Worm (Caenorhabditis elegans) whole organism, L1 larva: ENCODE data around the gene srx-74.

Experiments
- C16A3.4 ChIP-seq: fragments of 150-350 bp; optimal IDR thresholded peaks from 2 replicates; lab custom pipeline; 2014; ENCODE audit warnings: missing biosample characterization, missing genetic modification characterization
- F16B12.6 ChIP-seq: fragments of 150-350 bp; optimal IDR thresholded peaks from 2 replicates; lab custom pipeline; 2014; ENCODE audit warnings: missing biosample characterization, missing genetic modification characterization
- aha-1 ChIP-seq: fragments of 150-350 bp; optimal IDR thresholded peaks from 2 replicates; lab custom pipeline; 2014; ENCODE audit warnings: missing biosample characterization, missing genetic modification characterization
- alr-1 ChIP-seq: fragments of 200-800 bp; sonication (Bioruptor generic); optimal IDR thresholded peaks from 2 replicates; lab custom pipeline; 2018; ENCODE audit warnings: borderline replicate concordance, mild to moderate bottlenecking, missing genetic modification characterization, missing compliant biosample characterization
- aly-2 ChIP-seq: fragments of 150-350 bp; optimal IDR thresholded peaks from 2 replicates; lab custom pipeline; 2014; ENCODE audit warnings: missing biosample characterization, missing genetic modification characterization
- ceh-8 ChIP-seq: fragments of 200-800 bp; sonication (Bioruptor generic); optimal IDR thresholded peaks from 2 replicates; lab custom pipeline; 2018; ENCODE audit warnings: mild to moderate bottlenecking, missing genetic modification characterization, moderate library complexity, missing compliant biosample characterization
- ceh-82 ChIP-seq, 3 experiments: fragments of 150-350 bp in 1 of 3; sonication (generic microtip) in 2 of 3; optimal IDR thresholded peaks; 2 replicates each; lab custom pipeline; 2014 to 2017; ENCODE audit warnings: missing biosample characterization in 3 of 3, missing genetic modification characterization in 3 of 3
- ceh-90 ChIP-seq: sonication (generic microtip); optimal IDR thresholded peaks from 2 replicates; lab custom pipeline; 2016; ENCODE audit warnings: missing genetic modification characterization, missing compliant biosample characterization
- ces-1 ChIP-seq: fragments of 150-350 bp; optimal IDR thresholded peaks from 2 replicates; lab custom pipeline; 2014; ENCODE audit warnings: missing biosample characterization, missing genetic modification reagents, missing genetic modification characterization
- dpl-1 ChIP-seq, 3 experiments: fragments of 150-350 bp in 2 of 3; sonication (generic microtip) in 1 of 3; optimal IDR thresholded peaks; 2 replicates each; lab custom pipeline; 2014 to 2017; ENCODE audit warnings: missing biosample characterization in 3 of 3, missing genetic modification characterization in 3 of 3, missing genetic modification reagents in 3 of 3
- dsc-1 ChIP-seq: sonication (generic microtip); optimal IDR thresholded peaks from 2 replicates; lab custom pipeline; 2016; ENCODE audit warnings: mild to moderate bottlenecking, missing genetic modification characterization, missing compliant biosample characterization
- egl-13 ChIP-seq: sonication (generic microtip); optimal IDR thresholded peaks from 2 replicates; lab custom pipeline; 2016; ENCODE audit warnings: missing genotype, missing genetic modification reagents, missing genetic modification characterization, missing compliant biosample characterization
- elt-3 ChIP-seq, 6 experiments: fragments of 150-350 bp in 1 of 6; sonication (generic microtip); optimal IDR thresholded peaks; 2 replicates each; lab custom pipeline; 2017 to 2018; ENCODE audit warnings: missing biosample characterization in 6 of 6, missing genetic modification characterization in 6 of 6, inconsistent platforms in 1 of 6
- ets-5 ChIP-seq: fragments of 200-800 bp; sonication (Bioruptor generic); IDR thresholded peaks from 2 replicates; pipeline ENCODE4 v1.3.6; 2022; ENCODE audit warnings: missing genetic modification characterization, missing compliant biosample characterization
- fkh-10 ChIP-seq: sonication (generic microtip); optimal IDR thresholded peaks from 2 replicates; lab custom pipeline; 2017; ENCODE audit warnings: missing biosample characterization, missing genetic modification reagents, missing genetic modification characterization
- fkh-8 ChIP-seq: sonication (generic microtip); optimal IDR thresholded peaks from 2 replicates; lab custom pipeline; 2016; ENCODE audit warnings: mild to moderate bottlenecking, missing genetic modification characterization, missing compliant biosample characterization
- hlh-17 ChIP-seq: fragments of 200-800 bp; sonication (Bioruptor generic); optimal IDR thresholded peaks from 2 replicates; lab custom pipeline; 2018; ENCODE audit warnings: missing genetic modification characterization, mild to moderate bottlenecking, missing compliant biosample characterization, moderate library complexity, borderline replicate concordance
- hpl-2 ChIP-seq: fragments of 150-350 bp; optimal IDR thresholded peaks from 2 replicates; lab custom pipeline; 2014; ENCODE audit warnings: missing biosample characterization, missing genetic modification reagents, missing genetic modification characterization
- irx-1 ChIP-seq: sonication (generic microtip); optimal IDR thresholded peaks from 2 replicates; lab custom pipeline; 2016; ENCODE audit warnings: missing genetic modification characterization, missing compliant biosample characterization
- isw-1 ChIP-seq: fragments of 200-800 bp; sonication (Bioruptor generic); IDR thresholded peaks from 2 replicates; pipeline ENCODE4 v1.3.6; 2022; ENCODE audit warnings: missing genetic modification characterization, missing compliant biosample characterization
- lin-13 ChIP-seq: fragments of 150-350 bp; optimal IDR thresholded peaks from 2 replicates; lab custom pipeline; 2014; ENCODE audit warnings: missing biosample characterization, missing genetic modification reagents, missing genetic modification characterization
- lin-14 ChIP-seq: fragments of 200-800 bp; sonication (Bioruptor generic); optimal IDR thresholded peaks from 2 replicates; lab custom pipeline; 2018; ENCODE audit warnings: mild to moderate bottlenecking, missing genetic modification characterization, moderate library complexity, missing compliant biosample characterization
- lin-15B ChIP-seq: fragments of 150-350 bp; sonication (generic microtip); optimal IDR thresholded peaks from 3 replicates; lab custom pipeline; 2014; ENCODE audit warnings: missing biosample characterization, missing genetic modification characterization
- lin-35 ChIP-seq, 2 experiments: fragments of 150-350 bp; optimal IDR thresholded peaks; 2 replicates each; lab custom pipeline; 2014; ENCODE audit warnings: missing biosample characterization in 2 of 2, missing genetic modification characterization in 2 of 2, missing genetic modification reagents in 2 of 2
- lin-39 ChIP-seq: fragments of 150-350 bp; optimal IDR thresholded peaks from 2 replicates; lab custom pipeline; 2014; ENCODE audit warnings: missing biosample characterization, missing genetic modification reagents, missing genetic modification characterization
- lir-3 ChIP-seq: sonication (generic microtip); optimal IDR thresholded peaks from 2 replicates; lab custom pipeline; 2016; ENCODE audit warnings: mild to moderate bottlenecking, missing genetic modification characterization, moderate library complexity, missing compliant biosample characterization; ENCODE audit not compliant: poor library complexity
- mab-9 ChIP-seq: fragments of 200-800 bp; sonication (Bioruptor generic); IDR thresholded peaks from 2 replicates; pipeline ENCODE4 v1.3.6; 2022; ENCODE audit warnings: missing genetic modification reagents, missing genetic modification characterization, missing compliant biosample characterization
- mdl-1 ChIP-seq, 2 experiments: fragments of 150-350 bp; optimal IDR thresholded peaks; 2 replicates each; lab custom pipeline; 2014 to 2017; ENCODE audit warnings: missing biosample characterization in 2 of 2, missing genetic modification characterization in 2 of 2, inconsistent platforms in 1 of 2
- mef-2 ChIP-seq: fragments of 150-350 bp; optimal IDR thresholded peaks from 2 replicates; lab custom pipeline; 2014; ENCODE audit warnings: missing biosample characterization, missing genetic modification characterization
- nhr-11 ChIP-seq: fragments of 150-350 bp; optimal IDR thresholded peaks from 2 replicates; lab custom pipeline; 2014; ENCODE audit warnings: missing biosample characterization, missing genetic modification characterization
- nhr-12 ChIP-seq: sonication (generic microtip); optimal IDR thresholded peaks from 2 replicates; lab custom pipeline; 2017; ENCODE audit warnings: missing biosample characterization, missing genetic modification characterization
- nhr-237 ChIP-seq: fragments of 150-350 bp; optimal IDR thresholded peaks from 2 replicates; lab custom pipeline; 2014; ENCODE audit warnings: missing biosample characterization, missing genetic modification characterization
- nhr-71 ChIP-seq: sonication (generic microtip); optimal IDR thresholded peaks from 2 replicates; lab custom pipeline; 2016; ENCODE audit warnings: mild to moderate bottlenecking, missing genetic modification characterization, moderate library complexity, missing compliant biosample characterization
- nhr-76 ChIP-seq: sonication (generic microtip); optimal IDR thresholded peaks from 2 replicates; lab custom pipeline; 2017; ENCODE audit warnings: missing biosample characterization, missing genetic modification characterization
- nhr-77 ChIP-seq: fragments of 150-350 bp; optimal IDR thresholded peaks from 2 replicates; lab custom pipeline; 2014; ENCODE audit warnings: missing biosample characterization, missing genetic modification characterization
- nhr-85 ChIP-seq: sonication (generic microtip); peaks from one replicate; lab custom pipeline; 2016; ENCODE audit warnings: missing genetic modification characterization, inconsistent platforms, missing compliant biosample characterization
- nhr-90 ChIP-seq: sonication (generic microtip); optimal IDR thresholded peaks from 2 replicates; lab custom pipeline; 2016; ENCODE audit warnings: mild to moderate bottlenecking, missing genetic modification characterization, missing compliant biosample characterization; ENCODE audit not compliant: poor library complexity
- pax-3 ChIP-seq: fragments of 200-800 bp; sonication (Bioruptor generic); optimal IDR thresholded peaks from 2 replicates; lab custom pipeline; 2018; ENCODE audit warnings: mild to moderate bottlenecking, missing genetic modification characterization, moderate library complexity, missing compliant biosample characterization
- rnt-1 ChIP-seq: sonication (generic microtip); optimal IDR thresholded peaks from 2 replicates; lab custom pipeline; 2016; ENCODE audit warnings: mild to moderate bottlenecking, missing genetic modification characterization, moderate library complexity, missing compliant biosample characterization
- sup-37 ChIP-seq: fragments of 200-800 bp; sonication (Bioruptor generic); optimal IDR thresholded peaks from 2 replicates; lab custom pipeline; 2018; ENCODE audit warnings: mild to moderate bottlenecking, missing genetic modification characterization, missing compliant biosample characterization
- swsn-7 ChIP-seq: sonication (generic microtip); optimal IDR thresholded peaks from 2 replicates; lab custom pipeline; 2016; ENCODE audit warnings: missing genetic modification characterization, missing compliant biosample characterization
- tbx-2 ChIP-seq: sonication (generic microtip); optimal IDR thresholded peaks from 2 replicates; lab custom pipeline; 2016; ENCODE audit warnings: missing genetic modification characterization, missing compliant biosample characterization
- tlp-1 ChIP-seq: fragments of 150-350 bp; optimal IDR thresholded peaks from 2 replicates; lab custom pipeline; 2014; ENCODE audit warnings: missing biosample characterization, missing genetic modification characterization
- unc-130 ChIP-seq: fragments of 150-350 bp; optimal IDR thresholded peaks from 2 replicates; lab custom pipeline; 2017; ENCODE audit warnings: missing biosample characterization, missing genetic modification characterization, inconsistent platforms
- unc-62 ChIP-seq: fragments of 150-350 bp; optimal IDR thresholded peaks from 2 replicates; lab custom pipeline; 2014; ENCODE audit warnings: missing biosample characterization, missing genetic modification reagents, missing genetic modification characterization
- unc-86 ChIP-seq: sonication (generic microtip); optimal IDR thresholded peaks from 2 replicates; lab custom pipeline; 2016; ENCODE audit warnings: missing genetic modification characterization, missing compliant biosample characterization
- vab-15 ChIP-seq: sonication (generic microtip); optimal IDR thresholded peaks from 2 replicates; lab custom pipeline; 2017; ENCODE audit warnings: missing genotype, mild to moderate bottlenecking, missing genetic modification characterization, missing compliant biosample characterization
- xbp-1 ChIP-seq: sonication (generic microtip); optimal IDR thresholded peaks from 2 replicates; lab custom pipeline; 2016; ENCODE audit warnings: missing genetic modification characterization, missing compliant biosample characterization
- zip-4 ChIP-seq: fragments of 200-800 bp; sonication (Bioruptor generic); optimal IDR thresholded peaks from 2 replicates; lab custom pipeline; 2018; ENCODE audit warnings: mild to moderate bottlenecking, missing genetic modification characterization, moderate library complexity, missing compliant biosample characterization
- ztf-11 ChIP-seq, 2 experiments: sonication (generic microtip); optimal IDR thresholded peaks; 2 replicates each; lab custom pipeline; 2016 to 2017; ENCODE audit warnings: missing genetic modification characterization in 2 of 2, missing biosample characterization in 1 of 2, missing compliant biosample characterization in 1 of 2
- ztf-4 ChIP-seq: fragments of 150-350 bp; optimal IDR thresholded peaks from 2 replicates; lab custom pipeline; 2014; ENCODE audit warnings: missing biosample characterization, missing genetic modification characterization

The srx-74 gene

ce11 chrV:4686680-4687470 lies 24.6 kb upstream of the srx-74 start, which contains the start of gene taf-10:
taf-10 (plus strand) TSS chrV:4687103.
- TF ChIP-seq lin-13 (GFP tag; lab: Kevin White, UChicago) (no peak), nhr-11 (tag; lab: Kevin White, UChicago) (no peak), pax-3 (tag; lab: Kevin White, UChicago) (no peak), elt-3 (tag; optimal IDR thresholded peaks at IDR 0.05; lab: Kevin White, UChicago) (peak in 1 of 6 experiments; percentile 49), unc-62 (GFP tag; lab: Kevin White, UChicago) (no peak), fkh-10 (GFP tag; lab: Kevin White, UChicago) (no peak), ces-1 (GFP tag; lab: Kevin White, UChicago) (no peak), lin-14 (peak; percentile 75), sup-37 (no peak), dpl-1 (GFP tag; optimal IDR thresholded peaks at IDR 0.05; lab: Kevin White, UChicago) (peak; percentile 44 to 66 (median 66)), egl-13 (tag; lab: Kevin White, UChicago) (peak; percentile 19), nhr-90 (tag; lab: Kevin White, UChicago) (peak; percentile 66), mef-2 (tag; lab: Kevin White, UChicago) (no peak), ceh-90 (tag; lab: Kevin White, UChicago) (no peak), nhr-12 (no peak), nhr-71 (tag; lab: Kevin White, UChicago) (peak; percentile 73), ztf-11 (tag; optimal IDR thresholded peaks at IDR 0.05; lab: Kevin White, UChicago) (peak in 1 of 2 experiments; percentile 47), tlp-1 (tag; lab: Kevin White, UChicago) (no peak), xbp-1 (tag; lab: Kevin White, UChicago) (peak; percentile 44), nhr-237 (tag; lab: Kevin White, UChicago) (no peak), rnt-1 (tag; lab: Kevin White, UChicago) (peak; percentile 75), aly-2 (tag; lab: Kevin White, UChicago) (no peak), C16A3.4 (tag; lab: Kevin White, UChicago) (peak; percentile 61), lin-15B (tag; lab: Kevin White, UChicago) (peak; percentile 9), vab-15 (tag; lab: Kevin White, UChicago) (no peak), lin-39 (tag; lab: Kevin White, UChicago) (peak; percentile 28), lir-3 (tag; lab: Kevin White, UChicago) (peak; percentile 21), ceh-82 (tag; optimal IDR thresholded peaks at IDR 0.05; lab: Kevin White, UChicago) (peak in 1 of 3 experiments; percentile 67), tbx-2 (tag; lab: Kevin White, UChicago) (peak; percentile 53), mdl-1 (tag; optimal IDR thresholded peaks at IDR 0.05; lab: Kevin White, UChicago) (peak in 1 of 2 experiments; percentile 88), hlh-17 (GFP tag; lab: Kevin White, UChicago) (no peak), alr-1 (tag; lab: Kevin White, UChicago) (no peak), ceh-8 (GFP tag; lab: Kevin White, UChicago) (no peak), lin-35 (GFP tag; optimal IDR thresholded peaks at IDR 0.05; lab: Kevin White, UChicago) (peak; percentile 45 to 75), zip-4 (GFP tag; lab: Kevin White, UChicago) (no peak), aha-1 (tag; lab: Kevin White, UChicago) (no peak), unc-130 (tag; lab: Kevin White, UChicago) (peak; percentile 24), swsn-7 (tag; lab: Kevin White, UChicago) (peak; percentile 61), dsc-1 (peak; percentile 43), ztf-4 (no peak), nhr-77 (tag; lab: Kevin White, UChicago) (no peak), fkh-8 (tag; lab: Kevin White, UChicago) (peak; percentile 28), hpl-2 (no peak), F16B12.6 (tag; lab: Kevin White, UChicago) (no peak), nhr-76 (tag; lab: Kevin White, UChicago) (no peak), mab-9 (GFP tag; lab: Robert Waterston, UW) (no peak), isw-1 (no peak; the same call in 1 of the 2 replicates), ets-5 (no peak), unc-86 (peak; percentile 11), nhr-85 (tag; lab: Kevin White, UChicago) (peak; percentile 84), irx-1 (tag; lab: Kevin White, UChicago) (no peak)
